Worm (Caenorhabditis elegans) whole organism, L4 larva: ENCODE results near the gene B0302.5.

ENCODE experiments used
- F10B5.3 ChIP-seq: sonication (generic microtip); optimal IDR thresholded peaks from 2 replicates; lab custom pipeline; 2016; ENCODE audit warnings: mild to moderate bottlenecking, missing genetic modification characterization, missing compliant biosample characterization
- F49E8.2 ChIP-seq: sonication (generic microtip); optimal IDR thresholded peaks from 2 replicates; lab custom pipeline; 2016; ENCODE audit warnings: missing compliant biosample characterization, mild to moderate bottlenecking, missing genetic modification characterization, borderline replicate concordance
- R02D3.7 ChIP-seq: fragments of 150-350 bp; sonication (generic microtip); optimal IDR thresholded peaks from 3 replicates; lab custom pipeline; 2014; ENCODE audit warnings: missing biosample characterization, missing genetic modification characterization
- T26A8.4 ChIP-seq: fragments of 200-800 bp; sonication (Bioruptor generic); IDR thresholded peaks from 2 replicates; pipeline ENCODE4 v1.3.6; 2022; ENCODE audit warnings: missing genetic modification characterization, missing compliant biosample characterization
- Y105C5A.15 ChIP-seq: fragments of 200-800 bp; sonication (Bioruptor generic); IDR thresholded peaks from 2 replicates; pipeline ENCODE4 v1.3.6; 2022; ENCODE audit warnings: missing genetic modification characterization, missing compliant biosample characterization
- ZK337.2 ChIP-seq: fragments of 200-800 bp; sonication (Bioruptor generic); IDR thresholded peaks from 2 replicates; pipeline ENCODE4 v1.3.6; 2022; ENCODE audit warnings: missing genetic modification reagents, missing genetic modification characterization, missing compliant biosample characterization
- ZK546.5 ChIP-seq, 2 experiments: sonication (generic microtip); optimal IDR thresholded peaks; 2 replicates each; lab custom pipeline; 2017; ENCODE audit warnings: missing biosample characterization in 2 of 2, missing genetic modification characterization in 2 of 2
- aha-1 ChIP-seq: fragments of 150-350 bp; peaks from one replicate; lab custom pipeline; 2014; ENCODE audit warnings: missing biosample characterization, missing genetic modification characterization
- aly-2 ChIP-seq: sonication (generic microtip); optimal IDR thresholded peaks from 2 replicates; lab custom pipeline; 2018; ENCODE audit warnings: missing biosample characterization, missing genetic modification characterization
- ama-1 ChIP-seq: fragments of 150-350 bp; optimal IDR thresholded peaks from 2 replicates; lab custom pipeline; 2014; ENCODE audit warnings: inconsistent platforms, mixed read lengths
- arid-1 ChIP-seq: fragments of 200-800 bp; sonication (Bioruptor generic); conservative IDR thresholded peaks from 2 replicates; pipeline ENCODE4 v1.3.6; 2022; ENCODE audit warnings: missing genetic modification reagents, missing genetic modification characterization, missing compliant biosample characterization
- ceh-20 ChIP-seq: fragments of 200-800 bp; sonication (Bioruptor generic); IDR thresholded peaks from 2 replicates; pipeline ENCODE4 v1.3.6; 2022; ENCODE audit warnings: missing genetic modification reagents, missing genetic modification characterization, missing compliant biosample characterization
- ceh-82 ChIP-seq: sonication (generic microtip); optimal IDR thresholded peaks from 2 replicates; lab custom pipeline; 2017; ENCODE audit warnings: missing biosample characterization, missing genetic modification characterization
- ces-1 ChIP-seq: fragments of 150-350 bp; sonication (generic microtip); optimal IDR thresholded peaks from 4 replicates; lab custom pipeline; 2014; ENCODE audit warnings: missing biosample characterization, missing genetic modification reagents, missing genetic modification characterization
- daf-16 ChIP-seq, 3 experiments: sonication (generic microtip); optimal IDR thresholded peaks; 2 replicates each; lab custom pipeline; 2016 to 2017; ENCODE audit warnings: missing genetic modification characterization in 3 of 3, missing genetic modification reagents in 3 of 3, mild to moderate bottlenecking in 2 of 3, missing compliant biosample characterization in 2 of 3, missing biosample characterization in 1 of 3, moderate library complexity in 1 of 3
- daf-8 ChIP-seq: fragments of 200-800 bp; sonication (Bioruptor generic); IDR thresholded peaks from 2 replicates; pipeline ENCODE4 v1.3.6; 2022; ENCODE audit warnings: missing genetic modification characterization, missing compliant biosample characterization
- dmd-6 ChIP-seq: fragments of 200-800 bp; sonication (Bioruptor generic); IDR thresholded peaks from 2 replicates; pipeline ENCODE4 v1.3.6; 2022; ENCODE audit warnings: missing genetic modification reagents, missing genetic modification characterization, missing compliant biosample characterization
- dmd-8 ChIP-seq: fragments of 200-800 bp; sonication (Bioruptor generic); IDR thresholded peaks from 2 replicates; pipeline ENCODE4 v1.3.6; 2022; ENCODE audit warnings: missing genetic modification characterization, missing compliant biosample characterization
- dmd-9 ChIP-seq: fragments of 200-800 bp; sonication (Bioruptor generic); IDR thresholded peaks from 2 replicates; pipeline ENCODE4 v1.3.6; 2022; ENCODE audit warnings: missing genetic modification reagents, missing genetic modification characterization, missing compliant biosample characterization
- dpl-1 ChIP-seq: fragments of 150-350 bp; optimal IDR thresholded peaks from 2 replicates; lab custom pipeline; 2014; ENCODE audit warnings: missing biosample characterization, missing genetic modification reagents, missing genetic modification characterization
- duxl-1 ChIP-seq: sonication (generic microtip); optimal IDR thresholded peaks from 2 replicates; lab custom pipeline; 2016; ENCODE audit warnings: mild to moderate bottlenecking, missing genetic modification characterization, moderate library complexity, missing compliant biosample characterization; ENCODE audit not compliant: poor library complexity
- dve-1 ChIP-seq: sonication (generic microtip); optimal IDR thresholded peaks from 2 replicates; lab custom pipeline; 2017; ENCODE audit warnings: antibody characterized with exemption, mild to moderate bottlenecking, missing genetic modification characterization, missing compliant biosample characterization; ENCODE audit not compliant: insufficient read depth
- fkh-10 ChIP-seq: fragments of 150-350 bp; optimal IDR thresholded peaks from 2 replicates; lab custom pipeline; 2014; ENCODE audit warnings: missing biosample characterization, missing genetic modification reagents, missing genetic modification characterization
- gei-8 ChIP-seq: fragments of 200-800 bp; sonication (Bioruptor generic); optimal IDR thresholded peaks from 2 replicates; lab custom pipeline; 2018; ENCODE audit warnings: mild to moderate bottlenecking, missing genetic modification characterization, missing compliant biosample characterization
- hlh-11 ChIP-seq: fragments of 200-800 bp; sonication (Bioruptor generic); optimal IDR thresholded peaks from 2 replicates; lab custom pipeline; 2018; ENCODE audit warnings: mild to moderate bottlenecking, missing genetic modification characterization, missing compliant biosample characterization
- hlh-30 ChIP-seq: sonication (generic microtip); optimal IDR thresholded peaks from 2 replicates; lab custom pipeline; 2017; ENCODE audit warnings: antibody characterized with exemption, mild to moderate bottlenecking, missing genetic modification characterization, missing compliant biosample characterization; ENCODE audit not compliant: insufficient read depth
- madf-5 ChIP-seq, 2 experiments: fragments of 200-800 bp; sonication (Bioruptor generic); IDR thresholded peaks; 2 replicates each; pipeline ENCODE4 v1.3.6; 2022; ENCODE audit warnings: missing compliant biosample characterization in 2 of 2, missing genetic modification characterization in 2 of 2
- mdt-29 ChIP-seq: fragments of 200-800 bp; sonication (Bioruptor generic); IDR thresholded peaks from 2 replicates; pipeline ENCODE4 v1.3.6; 2022; ENCODE audit warnings: missing genetic modification reagents, missing genetic modification characterization, missing compliant biosample characterization
- mxl-2 ChIP-seq: fragments of 200-800 bp; sonication (Bioruptor generic); conservative IDR thresholded peaks from 2 replicates; pipeline ENCODE4 v1.3.6; 2022; ENCODE audit warnings: missing genetic modification reagents, missing genetic modification characterization, missing compliant biosample characterization
- nhr-102 ChIP-seq: sonication (generic microtip); optimal IDR thresholded peaks from 2 replicates; lab custom pipeline; 2016; ENCODE audit warnings: mild to moderate bottlenecking, missing genetic modification characterization, moderate library complexity, missing compliant biosample characterization
- nhr-28 ChIP-seq: fragments of 150-350 bp; optimal IDR thresholded peaks from 2 replicates; lab custom pipeline; 2014; ENCODE audit warnings: missing biosample characterization, missing genetic modification characterization
- nhr-42 ChIP-seq: fragments of 200-800 bp; sonication (Bioruptor generic); IDR thresholded peaks from 2 replicates; pipeline ENCODE4 v1.3.6; 2022; ENCODE audit warnings: missing genetic modification characterization, missing compliant biosample characterization
- pqm-1 ChIP-seq: sonication (generic microtip); optimal IDR thresholded peaks from 2 replicates; lab custom pipeline; 2017; ENCODE audit warnings: missing biosample characterization, missing genetic modification characterization
- rbr-2 ChIP-seq: sonication (generic microtip); optimal IDR thresholded peaks from 2 replicates; lab custom pipeline; 2016; ENCODE audit warnings: missing genotype, missing genetic modification characterization, missing compliant biosample characterization
- saeg-2 ChIP-seq: fragments of 200-800 bp; sonication (Bioruptor generic); IDR thresholded peaks from 2 replicates; pipeline ENCODE4 v1.3.6; 2022; ENCODE audit warnings: missing genetic modification reagents, missing genetic modification characterization, missing compliant biosample characterization
- sdz-12 ChIP-seq: fragments of 200-800 bp; sonication (Bioruptor generic); optimal IDR thresholded peaks from 2 replicates; lab custom pipeline; 2018; ENCODE audit warnings: mild to moderate bottlenecking, missing genetic modification characterization, missing compliant biosample characterization
- snpc-1.2 ChIP-seq: fragments of 200-800 bp; sonication (Bioruptor generic); IDR thresholded peaks from 2 replicates; pipeline ENCODE4 v1.3.6; 2022; ENCODE audit warnings: missing genetic modification reagents, missing genetic modification characterization, missing compliant biosample characterization
- snpc-4 ChIP-seq: fragments of 150-350 bp; optimal IDR thresholded peaks from 2 replicates; lab custom pipeline; 2014; ENCODE audit warnings: missing biosample characterization, missing genetic modification characterization
- spr-1 ChIP-seq: sonication (generic microtip); optimal IDR thresholded peaks from 2 replicates; lab custom pipeline; 2016; ENCODE audit warnings: mild to moderate bottlenecking, missing genetic modification characterization, missing compliant biosample characterization
- spr-3 ChIP-seq: fragments of 200-800 bp; sonication (Bioruptor generic); optimal IDR thresholded peaks from 2 replicates; lab custom pipeline; 2018; ENCODE audit warnings: mild to moderate bottlenecking, missing genetic modification characterization, missing compliant biosample characterization
- tag-97 ChIP-seq: fragments of 200-800 bp; sonication (Bioruptor generic); IDR thresholded peaks from 2 replicates; pipeline ENCODE4 v1.3.6; 2022; ENCODE audit warnings: missing genetic modification characterization, missing compliant biosample characterization
- unc-62 ChIP-seq, 3 experiments: fragments of 150-350 bp in 1 of 3; sonication (generic microtip); optimal IDR thresholded peaks in 2 of 3; peaks in 1 of 3; 1 replicate in 1 of 3; 2 replicates in 2 of 3; lab custom pipeline; 2014 to 2017; ENCODE audit warnings: missing biosample characterization in 3 of 3, missing genetic modification characterization in 3 of 3, missing genetic modification reagents in 3 of 3, missing genotype in 1 of 3
- zfp-2 ChIP-seq: sonication (generic microtip); optimal IDR thresholded peaks from 2 replicates; lab custom pipeline; 2016; ENCODE audit warnings: mild to moderate bottlenecking, missing genetic modification characterization, missing compliant biosample characterization
- zfp-3 ChIP-seq: fragments of 200-800 bp; sonication (Bioruptor generic); conservative IDR thresholded peaks from 2 replicates; pipeline ENCODE4 v1.3.6; 2022; ENCODE audit warnings: missing genetic modification reagents, missing genetic modification characterization, missing compliant biosample characterization
- zip-2 ChIP-seq: fragments of 150-350 bp; optimal IDR thresholded peaks from 2 replicates; lab custom pipeline; 2014; ENCODE audit warnings: missing biosample characterization, missing genetic modification characterization
- ztf-11 ChIP-seq: fragments of 150-350 bp; optimal IDR thresholded peaks from 2 replicates; lab custom pipeline; 2014; ENCODE audit warnings: missing biosample characterization, missing genetic modification characterization

Gene B0302.5

ce11 chrX:17209265-17209664 is 14.3 kb upstream of the B0302.5 start, which contains the start of gene T08G2.2:
T08G2.2 (minus strand) TSS chrX:17209365.
- TF ChIP-seq aha-1: peak; percentile 83
- TF ChIP-seq mxl-2 (GFP tag; lab: Robert Waterston, UW): no peak
- TF ChIP-seq, all 104 proteins: peak for 1

- TF ChIP-seq madf-5 (GFP tag; IDR thresholded peaks at IDR 0.05; lab: Robert Waterston, UW) (no peak), nhr-42 (GFP tag; lab: Robert Waterston, UW) (no peak), gei-8 (GFP tag; lab: Kevin White, UChicago) (no peak), F10B5.3 (tag; lab: Kevin White, UChicago) (no peak), ceh-20 (no peak), arid-1 (GFP tag; lab: Robert Waterston, UW) (no peak), tag-97 (no peak), pqm-1 (tag; lab: Kevin White, UChicago) (peak; percentile 60), spr-1 (tag; lab: Kevin White, UChicago) (no peak), dve-1 (tag; lab: Kevin White, UChicago) (peak; percentile 21), ZK546.5 (tag; optimal IDR thresholded peaks at IDR 0.05; lab: Kevin White, UChicago) (no peak), F49E8.2 (tag; lab: Kevin White, UChicago) (no peak), hlh-30 (no peak), mdt-29 (GFP tag; lab: Robert Waterston, UW) (no peak), aha-1 (no peak), R02D3.7 (no peak), spr-3 (no peak), fkh-10 (no peak), ZK337.2 (GFP tag; lab: Robert Waterston, UW) (no peak), snpc-1.2 (GFP tag; lab: Robert Waterston, UW) (no peak), nhr-28 (tag; lab: Kevin White, UChicago) (peak; percentile 26), dmd-6 (peak; percentile 51), zfp-2 (tag; lab: Kevin White, UChicago) (no peak), saeg-2 (GFP tag; lab: Robert Waterston, UW) (no peak), daf-16 (GFP tag; optimal IDR thresholded peaks at IDR 0.05; lab: Kevin White, UChicago) (no peak), daf-16 (tag; optimal IDR thresholded peaks at IDR 0.05; lab: Kevin White, UChicago) (peak; percentile 95), hlh-11 (tag; lab: Kevin White, UChicago) (peak; percentile 29), zip-2 (tag; lab: Kevin White, UChicago) (no peak), dpl-1 (no peak), aly-2 (tag; lab: Kevin White, UChicago) (no peak), ztf-11 (tag; lab: Kevin White, UChicago) (no peak), dmd-8 (no peak)
Measured at ce11 chrX:17205853-17206252, 10.9 kb upstream of the B0302.5 start.

ce11 chrX:17203399-17203798 is 8.5 kb upstream of the B0302.5 start:
- TF ChIP-seq unc-62 (GFP tag; optimal IDR thresholded peaks at IDR 0.05 in 1 of 2; lab: Kevin White, UChicago): peak in 1 of 2 experiments; percentile 94
- TF ChIP-seq unc-62 (tag; optimal IDR thresholded peaks at IDR 0.05; lab: Kevin White, UChicago): no peak
- TF ChIP-seq nhr-102 (tag; lab: Kevin White, UChicago): no peak

ce11 chrX:17197824-17198223 is 2.9 kb upstream of the B0302.5 start:
- TF ChIP-seq zfp-3 (GFP tag; lab: Robert Waterston, UW) (no peak), spr-1 (tag; lab: Kevin White, UChicago) (no peak), madf-5 (GFP tag; IDR thresholded peaks at IDR 0.05; lab: Robert Waterston, UW) (no peak), aha-1 (peak; percentile 56), dmd-6 (peak; percentile 88), ces-1 (GFP tag; lab: Kevin White, UChicago) (no peak), ceh-82 (no peak), T26A8.4 (GFP tag; lab: Robert Waterston, UW) (0 out of 2 replicates have a peak, but pooled peaks have one; percentile 11), ama-1 (lab: Kevin White, UChicago) (no peak), hlh-30 (peak; percentile 34), snpc-4 (tag; lab: Kevin White, UChicago) (no peak), duxl-1 (tag; lab: Kevin White, UChicago) (no peak), tag-97 (no peak), gei-8 (GFP tag; lab: Kevin White, UChicago) (no peak), sdz-12 (GFP tag; lab: Kevin White, UChicago) (no peak), daf-8 (GFP tag; lab: Robert Waterston, UW) (no peak), dmd-9 (GFP tag; lab: Robert Waterston, UW) (no peak), Y105C5A.15 (no peak), pqm-1 (tag; lab: Kevin White, UChicago) (peak; percentile 21), rbr-2 (tag; lab: Kevin White, UChicago) (no peak), aly-2 (tag; lab: Kevin White, UChicago) (no peak)
